Worm (Caenorhabditis elegans) whole organism, L2 larva: Measurements from ENCODE around the gene M03B6.1.
A peak's percentile ranks its signal among the peaks of the same experiment; 100 is the strongest.

Source experiments
- C34F6.9 ChIP-seq: fragments of 150-350 bp; optimal IDR thresholded peaks from 2 replicates; lab custom pipeline; 2014; ENCODE audit warnings: missing biosample characterization, missing genetic modification characterization
- F13H6.1 ChIP-seq: sonication (generic microtip); optimal IDR thresholded peaks from 2 replicates; lab custom pipeline; 2016; ENCODE audit warnings: missing genetic modification characterization, missing compliant biosample characterization
- Y55F3AM.14 ChIP-seq: fragments of 200-800 bp; sonication (Bioruptor generic); optimal IDR thresholded peaks from 2 replicates; lab custom pipeline; 2018; ENCODE audit warnings: mild to moderate bottlenecking, missing genetic modification characterization, missing compliant biosample characterization
- ZK546.5 ChIP-seq: sonication (generic microtip); optimal IDR thresholded peaks from 2 replicates; lab custom pipeline; 2017; ENCODE audit warnings: missing biosample characterization, missing genetic modification characterization
- alr-1 ChIP-seq: fragments of 150-350 bp; optimal IDR thresholded peaks from 2 replicates; lab custom pipeline; 2014; ENCODE audit warnings: missing biosample characterization, missing genetic modification characterization
- aly-2 ChIP-seq: fragments of 150-350 bp; optimal IDR thresholded peaks from 2 replicates; lab custom pipeline; 2014; ENCODE audit warnings: missing biosample characterization, missing genetic modification characterization
- blmp-1 ChIP-seq: sonication (generic microtip); optimal IDR thresholded peaks from 2 replicates; lab custom pipeline; 2017; ENCODE audit warnings: missing genetic modification characterization, mild to moderate bottlenecking, missing compliant biosample characterization, antibody characterized with exemption, moderate library complexity; ENCODE audit not compliant: insufficient read depth
- ceh-16 ChIP-seq: fragments of 150-350 bp; optimal IDR thresholded peaks from 2 replicates; lab custom pipeline; 2014; ENCODE audit warnings: missing biosample characterization, missing genetic modification characterization
- ceh-82 ChIP-seq: fragments of 150-350 bp; optimal IDR thresholded peaks from 2 replicates; lab custom pipeline; 2014; ENCODE audit warnings: missing biosample characterization, missing genetic modification characterization
- crh-2 ChIP-seq: sonication (generic microtip); optimal IDR thresholded peaks from 2 replicates; lab custom pipeline; 2017; ENCODE audit warnings: missing biosample characterization, missing genetic modification characterization
- dmd-4 ChIP-seq: sonication (generic microtip); optimal IDR thresholded peaks from 2 replicates; lab custom pipeline; 2017; ENCODE audit warnings: missing biosample characterization, missing genetic modification characterization
- egl-27 ChIP-seq: sonication (generic microtip); optimal IDR thresholded peaks from 3 replicates; lab custom pipeline; 2017; ENCODE audit warnings: missing biosample characterization, missing genetic modification reagents, missing genetic modification characterization
- elt-1 ChIP-seq: fragments of 150-350 bp; optimal IDR thresholded peaks from 2 replicates; lab custom pipeline; 2014; ENCODE audit warnings: missing biosample characterization, missing genetic modification characterization
- elt-3 ChIP-seq: sonication (generic microtip); optimal IDR thresholded peaks from 2 replicates; lab custom pipeline; 2017; ENCODE audit warnings: missing biosample characterization, missing genetic modification characterization
- fos-1 ChIP-seq: fragments of 150-350 bp; optimal IDR thresholded peaks from 2 replicates; lab custom pipeline; 2014; ENCODE audit warnings: missing biosample characterization, missing genetic modification characterization
- lin-11 ChIP-seq: fragments of 150-350 bp; sonication (generic microtip); optimal IDR thresholded peaks from 2 replicates; lab custom pipeline; 2014; ENCODE audit warnings: missing biosample characterization, missing genetic modification characterization, inconsistent platforms, mixed read lengths
- lsy-2 ChIP-seq, 2 experiments: fragments of 150-350 bp in 1 of 2; sonication (generic microtip) in 1 of 2; optimal IDR thresholded peaks; 2 replicates each; lab custom pipeline; 2014 to 2017; ENCODE audit warnings: missing biosample characterization in 2 of 2, missing genetic modification characterization in 2 of 2
- mab-5 ChIP-seq: fragments of 150-350 bp; optimal IDR thresholded peaks from 2 replicates; lab custom pipeline; 2014; ENCODE audit warnings: missing biosample characterization, missing genetic modification characterization
- mbf-1 ChIP-seq: sonication (generic microtip); optimal IDR thresholded peaks from 2 replicates; lab custom pipeline; 2017; ENCODE audit warnings: missing biosample characterization, missing genetic modification characterization
- nhr-11 ChIP-seq: fragments of 150-350 bp; optimal IDR thresholded peaks from 2 replicates; lab custom pipeline; 2014; ENCODE audit warnings: missing biosample characterization, missing genetic modification characterization
- nhr-129 ChIP-seq: fragments of 150-350 bp; optimal IDR thresholded peaks from 2 replicates; lab custom pipeline; 2014; ENCODE audit warnings: missing biosample characterization, missing genetic modification characterization
- nhr-21 ChIP-seq: fragments of 150-350 bp; optimal IDR thresholded peaks from 2 replicates; lab custom pipeline; 2014; ENCODE audit warnings: missing biosample characterization, missing genetic modification characterization
- nhr-23 ChIP-seq: fragments of 150-350 bp; optimal IDR thresholded peaks from 2 replicates; lab custom pipeline; 2014; ENCODE audit warnings: missing biosample characterization, missing genetic modification reagents, missing genetic modification characterization
- nhr-237 ChIP-seq: fragments of 150-350 bp; optimal IDR thresholded peaks from 2 replicates; lab custom pipeline; 2014; ENCODE audit warnings: missing biosample characterization, missing genetic modification characterization
- nhr-25 ChIP-seq: fragments of 150-350 bp; sonication (generic microtip); optimal IDR thresholded peaks from 3 replicates; lab custom pipeline; 2014; ENCODE audit warnings: missing biosample characterization, missing genetic modification characterization
- nhr-6 ChIP-seq: fragments of 150-350 bp; optimal IDR thresholded peaks from 2 replicates; lab custom pipeline; 2014; ENCODE audit warnings: missing biosample characterization, missing genetic modification characterization
- sem-4 ChIP-seq: fragments of 150-350 bp; optimal IDR thresholded peaks from 2 replicates; lab custom pipeline; 2014; ENCODE audit warnings: missing biosample characterization, missing genetic modification reagents, missing genetic modification characterization
- skn-1 ChIP-seq: sonication (generic microtip); optimal IDR thresholded peaks from 2 replicates; lab custom pipeline; 2017; ENCODE audit warnings: missing biosample characterization, missing genetic modification characterization
- sma-3 ChIP-seq: sonication (generic microtip); optimal IDR thresholded peaks from 2 replicates; lab custom pipeline; 2016; ENCODE audit warnings: missing genetic modification reagents, missing genetic modification characterization, missing compliant biosample characterization
- sma-9 ChIP-seq, 2 experiments: fragments of 150-350 bp in 1 of 2; sonication (generic microtip) in 1 of 2; optimal IDR thresholded peaks; 2 replicates each; lab custom pipeline; 2014 to 2016; ENCODE audit warnings: missing genetic modification characterization in 2 of 2, mild to moderate bottlenecking in 1 of 2, missing biosample characterization in 1 of 2, missing compliant biosample characterization in 1 of 2, missing genetic modification reagents in 1 of 2, moderate library complexity in 1 of 2
- unc-39 ChIP-seq: fragments of 150-350 bp; optimal IDR thresholded peaks from 2 replicates; lab custom pipeline; 2014; ENCODE audit warnings: missing biosample characterization, missing genetic modification characterization
- unc-62 ChIP-seq: fragments of 150-350 bp; optimal IDR thresholded peaks from 2 replicates; lab custom pipeline; 2014; ENCODE audit warnings: missing biosample characterization, missing genetic modification reagents, missing genetic modification characterization
- zag-1 ChIP-seq: fragments of 150-350 bp; optimal IDR thresholded peaks from 2 replicates; lab custom pipeline; 2014; ENCODE audit warnings: missing biosample characterization, missing genetic modification characterization
- ztf-1 ChIP-seq: fragments of 200-800 bp; sonication (Bioruptor generic); conservative IDR thresholded peaks from 2 replicates; pipeline ENCODE4 v1.3.6; 2022; ENCODE audit warnings: missing genetic modification characterization, missing compliant biosample characterization
- ztf-11 ChIP-seq: sonication (generic microtip); optimal IDR thresholded peaks from 2 replicates; lab custom pipeline; 2017; ENCODE audit warnings: missing biosample characterization, missing genetic modification characterization
- ztf-4 ChIP-seq: fragments of 150-350 bp; optimal IDR thresholded peaks from 2 replicates; lab custom pipeline; 2014; ENCODE audit warnings: missing biosample characterization, missing genetic modification characterization

M03B6.1 gene

ce11 chrX:13846024-13846423, 4.6 kb downstream of the M03B6.1 start:
- TF ChIP-seq unc-39 (tag; lab: Kevin White, UChicago) (no peak), lsy-2 (tag; optimal IDR thresholded peaks at IDR 0.05; lab: Kevin White, UChicago) (no peak), F13H6.1 (tag; lab: Kevin White, UChicago) (peak; percentile 45), nhr-129 (tag; lab: Kevin White, UChicago) (peak; percentile 8), fos-1 (tag; lab: Kevin White, UChicago) (peak; percentile 24), skn-1 (tag; lab: Kevin White, UChicago) (no peak), ZK546.5 (tag; lab: Kevin White, UChicago) (no peak), nhr-6 (tag; lab: Kevin White, UChicago) (no peak), ztf-4 (tag; lab: Kevin White, UChicago) (no peak), sem-4 (no peak), nhr-11 (no peak), aly-2 (tag; lab: Kevin White, UChicago) (no peak), sma-9 (GFP tag; optimal IDR thresholded peaks at IDR 0.05; lab: Kevin White, UChicago) (no peak), sma-9 (tag; optimal IDR thresholded peaks at IDR 0.05; lab: Kevin White, UChicago) (no peak), unc-62 (GFP tag; lab: Kevin White, UChicago) (no peak), nhr-25 (tag; lab: Kevin White, UChicago) (no peak), C34F6.9 (tag; lab: Kevin White, UChicago) (no peak), blmp-1 (tag; lab: Kevin White, UChicago) (no peak), ceh-16 (tag; lab: Kevin White, UChicago) (no peak), egl-27 (no peak), nhr-21 (tag; lab: Kevin White, UChicago) (no peak)
- TF ChIP-seq, all 48 proteins: peak for 3

ce11 chrX:13850359-13850758, 8.9 kb downstream of the M03B6.1 start:
- TF ChIP-seq sma-3 (GFP tag; lab: Kevin White, UChicago) (no peak), mbf-1 (tag; lab: Kevin White, UChicago) (no peak), dmd-4 (no peak), lin-11 (tag; lab: Kevin White, UChicago) (no peak), alr-1 (no peak), nhr-23 (tag; lab: Kevin White, UChicago) (no peak), F13H6.1 (tag; lab: Kevin White, UChicago) (no peak), ZK546.5 (tag; lab: Kevin White, UChicago) (no peak), mab-5 (tag; lab: Kevin White, UChicago) (no peak), elt-1 (tag; lab: Kevin White, UChicago) (no peak), egl-27 (no peak), aly-2 (tag; lab: Kevin White, UChicago) (no peak), elt-3 (tag; lab: Kevin White, UChicago) (no peak), nhr-237 (no peak), unc-39 (tag; lab: Kevin White, UChicago) (no peak), ztf-11 (tag; lab: Kevin White, UChicago) (no peak), ztf-1 (GFP tag; lab: Robert Waterston, UW) (no peak), ztf-4 (tag; lab: Kevin White, UChicago) (no peak)

ce11 chrX:13851590-13851989, 10.2 kb downstream of the M03B6.1 start:
- TF ChIP-seq fos-1 (tag; lab: Kevin White, UChicago): peak; percentile 6
- no peak for TF ChIP-seq nhr-25 (tag; lab: Kevin White, UChicago)
- TF ChIP-seq, all 48 proteins: peak for 1

- TF ChIP-seq nhr-129 (tag; lab: Kevin White, UChicago) (no peak), dmd-4 (no peak), sem-4 (no peak), nhr-21 (tag; lab: Kevin White, UChicago) (no peak), crh-2 (no peak), fos-1 (tag; lab: Kevin White, UChicago) (no peak), ceh-82 (tag; lab: Kevin White, UChicago) (no peak), nhr-11 (no peak), elt-1 (tag; lab: Kevin White, UChicago) (no peak), Y55F3AM.14 (no peak), C34F6.9 (tag; lab: Kevin White, UChicago) (no peak), ztf-11 (tag; lab: Kevin White, UChicago) (no peak), nhr-237 (no peak), nhr-6 (tag; lab: Kevin White, UChicago) (no peak), nhr-23 (tag; lab: Kevin White, UChicago) (no peak), mbf-1 (tag; lab: Kevin White, UChicago) (no peak), zag-1 (tag; lab: Kevin White, UChicago) (no peak)
Measured at ce11 chrX:13852606-13853005, 11.2 kb downstream of the M03B6.1 start, which contains the start of gene mct-3. TSS of gene mct-3 (plus strand) at chrX:13852906.
